Worm (Caenorhabditis elegans) whole organism, early embryonic: Measurements from ENCODE around the gene cpr-5.

Source experiments
- B0310.2 ChIP-seq: sonication (generic microtip); optimal IDR thresholded peaks from 2 replicates; lab custom pipeline; 2016; ENCODE audit warnings: mild to moderate bottlenecking, missing genetic modification characterization, missing compliant biosample characterization
- F13C5.2 ChIP-seq: sonication (generic microtip); optimal IDR thresholded peaks from 2 replicates; lab custom pipeline; 2017; ENCODE audit warnings: mild to moderate bottlenecking, missing genetic modification characterization, inconsistent platforms, missing compliant biosample characterization
- aly-1 ChIP-seq: sonication (generic microtip); optimal IDR thresholded peaks from 2 replicates; lab custom pipeline; 2016; ENCODE audit warnings: missing genetic modification characterization, missing compliant biosample characterization
- ama-1 ChIP-seq: fragments of 150-350 bp; optimal IDR thresholded peaks from 2 replicates; lab custom pipeline; 2014
- ceh-13 ChIP-seq: fragments of 200-800 bp; sonication (Bioruptor generic); optimal IDR thresholded peaks from 2 replicates; lab custom pipeline; 2018; ENCODE audit warnings: mild to moderate bottlenecking, missing genetic modification characterization, missing compliant biosample characterization
- ceh-36 ChIP-seq: sonication (generic microtip); optimal IDR thresholded peaks from 2 replicates; lab custom pipeline; 2016; ENCODE audit warnings: missing genetic modification characterization, inconsistent platforms, missing compliant biosample characterization
- ets-7 ChIP-seq: sonication (generic microtip); optimal IDR thresholded peaks from 2 replicates; lab custom pipeline; 2016; ENCODE audit warnings: missing genotype, missing genetic modification characterization, missing compliant biosample characterization
- flt-1 ChIP-seq: fragments of 200-800 bp; sonication (Bioruptor generic); IDR thresholded peaks from 2 replicates; pipeline ENCODE4 v1.3.6; 2022; ENCODE audit warnings: missing genetic modification characterization, missing compliant biosample characterization
- hmbx-1 ChIP-seq: sonication (generic microtip); optimal IDR thresholded peaks from 2 replicates; lab custom pipeline; 2016; ENCODE audit warnings: mild to moderate bottlenecking, missing genetic modification characterization, missing compliant biosample characterization
- hmg-4 ChIP-seq: fragments of 200-800 bp; sonication (Bioruptor generic); optimal IDR thresholded peaks from 2 replicates; lab custom pipeline; 2018; ENCODE audit warnings: mild to moderate bottlenecking, missing genetic modification characterization, missing compliant biosample characterization
- hnd-1 ChIP-seq: sonication (generic microtip); optimal IDR thresholded peaks from 2 replicates; lab custom pipeline; 2016; ENCODE audit warnings: missing genetic modification characterization, missing compliant biosample characterization
- pes-1 ChIP-seq: fragments of 200-800 bp; sonication (Bioruptor generic); IDR thresholded peaks from 2 replicates; pipeline ENCODE4 v1.3.6; 2022; ENCODE audit warnings: missing genetic modification reagents, missing genetic modification characterization, missing compliant biosample characterization
- scrt-1 ChIP-seq: fragments of 200-800 bp; sonication (Bioruptor generic); IDR thresholded peaks from 2 replicates; pipeline ENCODE4 v1.3.6; 2022; ENCODE audit warnings: missing genetic modification characterization, missing compliant biosample characterization
- sea-1 ChIP-seq: fragments of 200-800 bp; sonication (Bioruptor generic); conservative IDR thresholded peaks from 2 replicates; pipeline ENCODE4 v1.3.6; 2022; ENCODE audit warnings: missing genetic modification characterization, missing compliant biosample characterization
- tbx-11 ChIP-seq: fragments of 200-800 bp; sonication (Bioruptor generic); IDR thresholded peaks from 2 replicates; pipeline ENCODE4 v1.3.6; 2022; ENCODE audit warnings: missing genetic modification characterization, missing compliant biosample characterization
- tbx-37 ChIP-seq: fragments of 200-800 bp; sonication (Bioruptor generic); conservative IDR thresholded peaks from 2 replicates; pipeline ENCODE4 v1.3.6; 2022; ENCODE audit warnings: missing genetic modification reagents, missing genetic modification characterization, missing compliant biosample characterization
- tra-4 ChIP-seq: sonication (generic microtip); optimal IDR thresholded peaks from 2 replicates; lab custom pipeline; 2017; ENCODE audit warnings: missing genetic modification characterization, missing compliant biosample characterization

The cpr-5 gene

DNA sequence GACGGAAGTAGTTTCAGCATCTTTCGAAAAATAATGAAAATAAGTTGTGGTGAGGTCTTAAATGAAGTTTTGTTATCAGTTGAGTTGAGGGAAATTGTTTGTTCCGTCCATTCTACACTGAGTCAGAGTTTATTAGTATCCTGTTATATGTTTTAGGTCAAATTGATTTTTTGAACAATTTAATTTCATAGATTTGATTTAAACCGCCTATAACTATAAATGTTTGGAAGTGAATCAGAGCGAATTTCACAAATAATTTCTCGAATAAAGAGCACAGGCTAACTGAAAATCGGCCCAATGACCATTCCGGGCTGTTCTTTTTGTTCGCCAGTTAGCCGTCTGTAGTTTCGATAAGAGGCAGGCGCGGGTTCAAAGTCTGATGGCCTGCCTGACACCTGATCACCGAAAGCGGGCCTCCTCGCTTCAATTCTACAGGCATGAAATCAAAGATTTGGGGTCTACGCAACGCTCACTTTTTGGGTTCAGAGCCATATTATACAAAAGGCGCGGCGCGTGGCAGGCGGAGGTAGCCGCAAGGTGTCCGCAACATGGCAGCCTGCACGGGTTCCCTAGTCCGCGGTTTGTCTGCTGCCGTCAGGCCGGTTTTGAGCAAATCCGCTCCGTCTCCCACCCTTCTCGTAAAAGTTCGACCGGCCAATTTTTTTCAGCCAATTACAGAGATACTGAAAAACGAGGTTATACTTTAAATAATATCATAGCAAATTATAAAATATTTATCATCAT, 1.8 kb downstream of the cpr-5 start, which contains the start of gene W07B8.4:
W07B8.4 (minus strand) TSS at position 51 of the 744 bp plus-strand sequence.
- TF ChIP-seq F13C5.2 = no peak
- TF ChIP-seq ceh-13 = no peak
- TF ChIP-seq tbx-37 (GFP tag; lab: Robert Waterston, UW) = no peak

DNA sequence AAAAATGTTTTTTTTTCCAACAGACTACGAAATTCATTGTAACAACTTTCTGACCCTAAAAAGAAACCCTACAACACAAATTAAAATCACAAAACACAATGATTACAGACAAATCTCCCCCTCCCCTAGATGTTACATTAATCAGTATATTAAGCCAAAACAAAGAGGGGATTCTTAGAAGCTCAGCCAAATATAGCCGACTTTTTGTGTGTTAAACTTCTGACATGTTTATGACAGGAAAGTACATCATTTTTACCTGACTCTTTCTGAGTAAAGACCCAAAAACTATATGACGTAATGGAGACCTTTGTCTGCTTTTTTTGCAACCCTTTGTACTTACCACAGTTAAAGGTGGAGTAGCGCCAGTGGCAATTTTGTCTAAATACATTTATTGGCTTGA, 13.7 kb downstream of the cpr-5 start:
- TF ChIP-seq hnd-1 (tag; lab: Kevin White, UChicago) = no peak
- no peak for TF ChIP-seq hmbx-1 (tag; lab: Kevin White, UChicago)
- TF ChIP-seq hmg-4 (GFP tag; lab: Kevin White, UChicago) = no peak
- no peak for TF ChIP-seq ceh-13
- TF ChIP-seq pes-1 (GFP tag; lab: Robert Waterston, UW) = no peak
- TF ChIP-seq tbx-11 (GFP tag; lab: Robert Waterston, UW) = no peak
- TF ChIP-seq tbx-37 (GFP tag; lab: Robert Waterston, UW) = no peak
- no peak for TF ChIP-seq B0310.2 (tag; lab: Kevin White, UChicago)
- no peak for TF ChIP-seq sea-1 (GFP tag; lab: Robert Waterston, UW)

DNA sequence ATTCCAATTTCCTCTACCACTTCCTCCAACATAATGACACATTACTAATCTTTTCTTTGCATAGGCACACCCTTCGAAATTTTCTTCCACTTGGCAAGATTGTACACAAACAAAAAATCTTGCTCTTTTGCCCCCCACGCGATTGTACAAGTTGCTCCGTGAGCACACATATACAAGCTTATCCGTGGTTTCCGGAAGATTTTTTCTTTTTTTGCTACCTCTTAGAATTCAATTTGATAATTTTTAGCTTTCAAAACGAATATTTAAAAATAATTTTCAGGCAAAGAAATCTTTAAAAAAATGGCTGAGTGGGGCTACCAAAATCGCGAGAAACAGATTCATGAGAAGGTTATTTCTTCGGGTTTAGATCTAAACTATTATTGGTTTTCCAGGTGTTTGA, 21.2 kb downstream of the cpr-5 start, which contains the start of gene Y50D4B.1:
Y50D4B.1 (plus strand) TSS at position 301 of the 400 bp plus-strand sequence.
- no peak for TF ChIP-seq ceh-13
- TF ChIP-seq hnd-1 (tag; lab: Kevin White, UChicago) = no peak
- no peak for TF ChIP-seq ama-1 (lab: Kevin White, UChicago)
- TF ChIP-seq hmbx-1 (tag; lab: Kevin White, UChicago) = no peak
- TF ChIP-seq F13C5.2 = no peak
- no peak for TF ChIP-seq tbx-37 (GFP tag; lab: Robert Waterston, UW)
- TF ChIP-seq aly-1 (tag; lab: Kevin White, UChicago) = no peak
- TF ChIP-seq sea-1 (GFP tag; lab: Robert Waterston, UW) = no peak
- no peak for TF ChIP-seq B0310.2 (tag; lab: Kevin White, UChicago)
- no peak for TF ChIP-seq tra-4 (tag; lab: Kevin White, UChicago)
- TF ChIP-seq scrt-1 = no peak
- no peak for TF ChIP-seq tbx-11 (GFP tag; lab: Robert Waterston, UW)
- no peak for TF ChIP-seq flt-1
- no peak for TF ChIP-seq ceh-36 (tag; lab: Kevin White, UChicago)
- no peak for TF ChIP-seq ets-7 (tag; lab: Kevin White, UChicago)
- no peak for TF ChIP-seq hmg-4 (GFP tag; lab: Kevin White, UChicago)
- TF ChIP-seq pes-1 (GFP tag; lab: Robert Waterston, UW) = no peak

DNA sequence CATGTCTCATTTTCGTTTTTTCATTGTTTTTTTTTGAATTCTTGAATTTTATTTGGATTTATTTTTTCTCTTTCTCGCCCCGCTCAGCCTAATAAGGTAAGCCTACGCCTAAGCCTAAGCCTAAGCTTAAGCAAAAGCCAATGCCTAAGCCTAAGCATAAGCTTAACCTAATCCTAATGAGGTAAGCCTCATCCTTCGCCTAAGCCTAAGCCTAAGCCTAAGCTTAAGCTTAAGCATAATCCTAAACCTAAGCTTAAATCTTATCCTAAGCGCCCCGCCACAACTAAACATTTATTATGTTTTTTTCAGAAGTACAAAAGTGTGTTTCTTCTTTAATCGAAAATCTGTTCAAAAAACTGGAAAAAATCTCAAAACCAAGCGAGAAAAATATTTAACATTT, 21.7 kb downstream of the cpr-5 start:
- TF ChIP-seq tra-4 (tag; lab: Kevin White, UChicago) (no peak), ceh-36 (tag; lab: Kevin White, UChicago) (peak; percentile 69)

DNA sequence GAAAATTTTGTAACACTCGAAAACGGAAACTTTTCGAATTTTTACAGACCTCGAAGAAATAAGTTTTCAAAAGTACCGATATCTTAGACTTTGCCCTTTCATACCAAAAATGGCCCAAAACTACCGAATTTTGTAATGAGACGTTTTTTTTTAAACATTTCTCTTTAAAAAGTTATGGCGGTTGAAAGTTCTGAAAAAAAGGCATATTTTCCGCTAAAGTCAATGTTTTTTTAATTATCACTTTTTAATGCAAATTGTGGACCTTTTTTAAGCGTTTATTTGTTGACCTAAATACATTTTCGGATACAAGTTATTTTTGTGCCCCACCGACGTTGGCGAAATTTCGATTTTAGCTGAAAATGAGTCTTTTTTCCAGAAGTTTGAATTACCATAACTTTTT, 31.3 kb downstream of the cpr-5 start:
- TF ChIP-seq tbx-37 (GFP tag; lab: Robert Waterston, UW) = no peak
- TF ChIP-seq ama-1 (lab: Kevin White, UChicago) = no peak
- no peak for TF ChIP-seq hnd-1 (tag; lab: Kevin White, UChicago)
- TF ChIP-seq scrt-1 = no peak
- no peak for TF ChIP-seq tbx-11 (GFP tag; lab: Robert Waterston, UW)
- TF ChIP-seq ceh-36 (tag; lab: Kevin White, UChicago) = no peak
- no peak for TF ChIP-seq B0310.2 (tag; lab: Kevin White, UChicago)
- no peak for TF ChIP-seq flt-1
- TF ChIP-seq F13C5.2 = no peak
- no peak for TF ChIP-seq hmbx-1 (tag; lab: Kevin White, UChicago)
- TF ChIP-seq tra-4 (tag; lab: Kevin White, UChicago) = no peak

DNA sequence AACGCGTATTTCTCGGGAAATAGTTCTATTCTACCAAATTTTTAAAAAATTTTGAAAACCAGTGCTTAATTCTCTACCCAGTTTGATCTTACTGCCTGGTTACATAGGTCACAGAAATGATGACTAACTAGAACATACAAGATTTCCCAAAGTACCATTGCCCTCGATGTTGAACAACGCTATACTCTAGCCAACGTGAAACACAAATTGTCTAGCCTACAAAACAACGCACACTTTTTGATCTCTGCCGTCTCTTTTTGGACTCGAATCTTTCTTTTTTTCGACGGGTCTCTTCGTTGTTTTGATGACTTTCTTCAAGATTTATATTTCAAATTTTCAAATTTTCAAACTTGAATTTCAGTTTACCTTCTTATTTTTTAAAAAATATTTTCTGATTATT, 33.6 kb downstream of the cpr-5 start, which contains the start of gene Y50D4B.2:
Y50D4B.2 (plus strand) TSS at position 301 of the 400 bp plus-strand sequence.
- TF ChIP-seq B0310.2 (tag; lab: Kevin White, UChicago) (no peak), tra-4 (tag; lab: Kevin White, UChicago) (no peak), ama-1 (lab: Kevin White, UChicago) (no peak), F13C5.2 (no peak), pes-1 (GFP tag; lab: Robert Waterston, UW) (no peak), scrt-1 (no peak), hmg-4 (GFP tag; lab: Kevin White, UChicago) (no peak), sea-1 (GFP tag; lab: Robert Waterston, UW) (no peak), ceh-13 (no peak)

DNA sequence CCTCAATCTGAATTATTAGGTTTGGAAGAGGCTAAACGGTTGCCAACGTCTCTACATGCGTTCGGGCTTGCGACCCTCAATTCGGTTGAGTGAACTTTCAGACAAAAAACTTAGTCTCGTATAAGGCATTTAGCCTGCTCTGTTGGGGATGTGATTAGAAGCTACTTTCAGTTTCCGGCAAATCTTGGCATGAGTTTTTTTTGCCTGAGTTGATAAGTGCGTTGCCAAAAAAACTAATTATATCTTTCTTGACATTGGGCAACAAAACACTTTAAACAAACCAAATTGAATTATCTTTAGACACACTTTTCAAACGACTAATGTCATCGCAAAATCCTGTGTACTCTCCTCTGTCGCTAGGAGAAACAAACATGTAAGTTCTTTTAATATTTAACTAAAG, 41.5 kb downstream of the cpr-5 start, which contains the start of gene Y50D4B.4:
Y50D4B.4 (plus strand) TSS at position 301 of the 400 bp plus-strand sequence.
- no peak for TF ChIP-seq sea-1 (GFP tag; lab: Robert Waterston, UW)
- TF ChIP-seq aly-1 (tag; lab: Kevin White, UChicago) = no peak
- TF ChIP-seq flt-1 = no peak
- TF ChIP-seq scrt-1 = no peak
- TF ChIP-seq ceh-13 = no peak
- TF ChIP-seq ama-1 (lab: Kevin White, UChicago) = no peak
- no peak for TF ChIP-seq ets-7 (tag; lab: Kevin White, UChicago)
- TF ChIP-seq F13C5.2 = no peak
- TF ChIP-seq tbx-11 (GFP tag; lab: Robert Waterston, UW) = no peak
- TF ChIP-seq pes-1 (GFP tag; lab: Robert Waterston, UW) = no peak
- TF ChIP-seq tbx-37 (GFP tag; lab: Robert Waterston, UW) = no peak
- TF ChIP-seq tra-4 (tag; lab: Kevin White, UChicago) = no peak
- no peak for TF ChIP-seq hmg-4 (GFP tag; lab: Kevin White, UChicago)
- no peak for TF ChIP-seq hnd-1 (tag; lab: Kevin White, UChicago)
- TF ChIP-seq hmbx-1 (tag; lab: Kevin White, UChicago) = no peak
- TF ChIP-seq ceh-36 (tag; lab: Kevin White, UChicago) = no peak
- TF ChIP-seq B0310.2 (tag; lab: Kevin White, UChicago) = no peak
